Worm (Caenorhabditis elegans) whole organism, L2 larva: ENCODE measurements around the gene T13A10.64.

Source experiments
- elt-3 ChIP-seq: sonication (generic microtip); optimal IDR thresholded peaks from 2 replicates; lab custom pipeline; 2017; ENCODE audit warnings: missing biosample characterization, missing genetic modification characterization
- nhr-10 ChIP-seq: sonication (generic microtip); optimal IDR thresholded peaks from 2 replicates; lab custom pipeline; 2017; ENCODE audit warnings: missing biosample characterization, missing genetic modification characterization
- nhr-6 ChIP-seq: fragments of 150-350 bp; optimal IDR thresholded peaks from 2 replicates; lab custom pipeline; 2014; ENCODE audit warnings: missing biosample characterization, missing genetic modification characterization
- unc-62 ChIP-seq: fragments of 150-350 bp; optimal IDR thresholded peaks from 2 replicates; lab custom pipeline; 2014; ENCODE audit warnings: missing biosample characterization, missing genetic modification reagents, missing genetic modification characterization
- zag-1 ChIP-seq: fragments of 150-350 bp; optimal IDR thresholded peaks from 2 replicates; lab custom pipeline; 2014; ENCODE audit warnings: missing biosample characterization, missing genetic modification characterization

DNA sequence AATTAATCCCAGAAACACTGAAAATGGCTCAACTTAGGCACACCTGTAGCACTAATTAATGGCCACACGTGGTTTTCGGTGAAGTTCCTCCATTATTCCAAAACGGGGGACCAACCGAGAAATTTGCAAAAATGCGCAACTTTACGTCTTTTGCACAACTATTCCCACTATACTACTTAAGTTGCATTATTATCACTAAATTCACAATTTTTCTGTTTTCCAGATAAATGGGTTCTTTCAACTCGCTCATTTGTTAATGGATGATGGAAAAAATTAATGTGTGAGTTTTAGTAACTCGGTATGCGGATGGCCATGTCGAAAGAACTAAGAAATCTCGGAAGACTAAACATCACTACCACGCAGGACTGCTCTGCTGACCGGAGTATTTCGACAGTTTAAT lies at the start of gene T13A10.64:
- TF ChIP-seq unc-62 (no peak), elt-3 (tag; lab: Kevin White, UChicago) (no peak), nhr-10 (tag; lab: Kevin White, UChicago) (no peak), zag-1 (no peak), nhr-6 (no peak)
